Fruit fly (Drosophila melanogaster) whole organism, embryonic: ENCODE results near the gene Jarid2.

Source experiments
- Abd-B ChIP-seq: fragments of 200-800 bp; sonication (Bioruptor generic); optimal IDR thresholded peaks from 2 replicates; lab custom pipeline; 2018; ENCODE audit warnings: missing biosample characterization, mild to moderate bottlenecking, missing genetic modification characterization, moderate library complexity
- Asciz ChIP-seq: fragments of 200-800 bp; sonication (Bioruptor generic); optimal IDR thresholded peaks from 2 replicates; lab custom pipeline; 2017; ENCODE audit warnings: missing biosample characterization, mild to moderate bottlenecking, missing genetic modification characterization, missing genetic modification reagents
- Atf3 ChIP-seq: fragments of 200-800 bp; sonication (Bioruptor generic); optimal IDR thresholded peaks from 3 replicates; lab custom pipeline; 2016; ENCODE audit warnings: missing biosample characterization, missing genetic modification characterization
- CG1024 ChIP-seq: fragments of 200-800 bp; sonication (Bioruptor generic); IDR thresholded peaks from 2 replicates; pipeline ENCODE4 v1.3.6; 2022; ENCODE audit warnings: missing biosample characterization, missing genetic modification characterization
- CG10267 ChIP-seq: fragments of 200-800 bp; sonication (Bioruptor generic); optimal IDR thresholded peaks from 2 replicates; lab custom pipeline; 2018; ENCODE audit warnings: missing biosample characterization, mild to moderate bottlenecking, missing genetic modification characterization, moderate library complexity
- CG11456 ChIP-seq: fragments of 200-800 bp; sonication (Bioruptor generic); IDR thresholded peaks from 3 replicates; pipeline ENCODE4 v1.3.6; 2022; ENCODE audit warnings: missing biosample characterization, missing genetic modification characterization
- CG11723 ChIP-seq: fragments of 200-800 bp; sonication (Bioruptor generic); optimal IDR thresholded peaks from 2 replicates; lab custom pipeline; 2017; ENCODE audit warnings: missing biosample characterization, mild to moderate bottlenecking, missing genetic modification characterization
- CG13296 ChIP-seq: fragments of 200-800 bp; sonication (Bioruptor generic); optimal IDR thresholded peaks from 3 replicates; lab custom pipeline; 2018; ENCODE audit warnings: missing biosample characterization, mild to moderate bottlenecking, missing genetic modification characterization
- CG13775 ChIP-seq: fragments of 200-800 bp; sonication (Bioruptor generic); optimal IDR thresholded peaks from 3 replicates; lab custom pipeline; 2017; ENCODE audit warnings: missing biosample characterization, mild to moderate bottlenecking, missing genetic modification characterization
- CG2875 ChIP-seq: fragments of 200-800 bp; sonication (Bioruptor generic); optimal IDR thresholded peaks from 2 replicates; lab custom pipeline; 2017; ENCODE audit warnings: missing biosample characterization, mild to moderate bottlenecking, missing genetic modification characterization, missing genetic modification reagents
- CG30020 ChIP-seq: fragments of 200-800 bp; optimal IDR thresholded peaks from 2 replicates; lab custom pipeline; 2019; ENCODE audit warnings: missing biosample characterization, mild to moderate bottlenecking, missing genetic modification characterization, moderate library complexity
- CG31224 ChIP-seq: fragments of 200-800 bp; sonication (Bioruptor generic); IDR thresholded peaks from 2 replicates; pipeline ENCODE4 v1.3.6; 2022; ENCODE audit warnings: missing biosample characterization, missing genetic modification characterization
- CG3281 ChIP-seq: fragments of 200-800 bp; sonication (Bioruptor generic); optimal IDR thresholded peaks from 3 replicates; lab custom pipeline; 2017; ENCODE audit warnings: missing biosample characterization, mild to moderate bottlenecking, missing genetic modification characterization
- CG5953 ChIP-seq: fragments of 200-800 bp; sonication (Bioruptor generic); IDR thresholded peaks from 2 replicates; pipeline ENCODE4 v1.3.6; 2022; ENCODE audit warnings: missing biosample characterization, missing genetic modification characterization
- CG6683 ChIP-seq: fragments of 200-800 bp; sonication (Bioruptor generic); optimal IDR thresholded peaks from 2 replicates; lab custom pipeline; 2017; ENCODE audit warnings: missing biosample characterization, mild to moderate bottlenecking, missing genetic modification characterization, missing genetic modification reagents
- CG9727 ChIP-seq: fragments of 200-800 bp; sonication (Bioruptor generic); optimal IDR thresholded peaks from 3 replicates; lab custom pipeline; 2017; ENCODE audit warnings: missing biosample characterization, mild to moderate bottlenecking, missing genetic modification characterization
- Fer1 ChIP-seq: fragments of 200-800 bp; sonication (Bioruptor generic); optimal IDR thresholded peaks from 2 replicates; lab custom pipeline; 2017; ENCODE audit warnings: missing biosample characterization, mild to moderate bottlenecking, missing genetic modification characterization
- H15 ChIP-seq: fragments of 200-800 bp; sonication (Bioruptor generic); IDR thresholded peaks from 3 replicates; pipeline ENCODE4 v1.3.6; 2022; ENCODE audit warnings: missing biosample characterization, missing genetic modification characterization
- Hey ChIP-seq: fragments of 200-800 bp; sonication (Bioruptor generic); optimal IDR thresholded peaks from 3 replicates; lab custom pipeline; 2018; ENCODE audit warnings: missing biosample characterization, mild to moderate bottlenecking, missing genetic modification characterization
- Lim3 ChIP-seq: fragments of 200-800 bp; sonication (Bioruptor generic); IDR thresholded peaks from 2 replicates; pipeline ENCODE4 v1.3.6; 2022; ENCODE audit warnings: missing biosample characterization, missing genetic modification characterization
- MBD-R2 ChIP-seq: fragments of 200-800 bp; sonication (Bioruptor generic); IDR thresholded peaks from 2 replicates; pipeline ENCODE4 v1.3.6; 2022; ENCODE audit warnings: missing biosample characterization, missing genetic modification characterization
- NC2β ChIP-seq: fragments of 200-800 bp; sonication (Bioruptor generic); optimal IDR thresholded peaks from 2 replicates; lab custom pipeline; 2016; ENCODE audit warnings: missing biosample characterization, missing genetic modification characterization
- Sox102F ChIP-seq: fragments of 200-800 bp; sonication (Bioruptor generic); optimal IDR thresholded peaks from 2 replicates; lab custom pipeline; 2018; ENCODE audit warnings: missing biosample characterization, mild to moderate bottlenecking, missing genetic modification characterization, moderate library complexity
- Spps ChIP-seq: fragments of 200-800 bp; sonication (Bioruptor generic); optimal IDR thresholded peaks from 2 replicates; lab custom pipeline; 2018; ENCODE audit warnings: missing biosample characterization, mild to moderate bottlenecking, missing genetic modification characterization
- ap ChIP-seq: fragments of 200-800 bp; sonication (Bioruptor generic); IDR thresholded peaks from 2 replicates; pipeline ENCODE4 v1.3.6; 2022; ENCODE audit warnings: missing biosample characterization, missing genetic modification characterization
- bbx ChIP-seq: fragments of 200-800 bp; sonication (Bioruptor generic); IDR thresholded peaks from 2 replicates; pipeline ENCODE4 v1.3.6; 2022; ENCODE audit warnings: missing biosample characterization, missing genetic modification characterization; ENCODE audit not compliant: partially characterized antibody
- bsh ChIP-seq, 2 experiments: fragments of 200-800 bp; sonication (Bioruptor generic); optimal IDR thresholded peaks; 2 replicates each; lab custom pipeline; 2017 to 2018; ENCODE audit warnings: mild to moderate bottlenecking in 2 of 2, missing biosample characterization in 2 of 2, missing genetic modification characterization in 2 of 2, moderate library complexity in 1 of 2
- cato ChIP-seq: fragments of 200-800 bp; sonication (Bioruptor generic); optimal IDR thresholded peaks from 2 replicates; lab custom pipeline; 2016; ENCODE audit warnings: missing biosample characterization, missing genetic modification characterization, borderline replicate concordance
- croc ChIP-seq: fragments of 200-800 bp; sonication (Bioruptor generic); conservative IDR thresholded peaks from 3 replicates; pipeline ENCODE4 v1.3.6; 2022; ENCODE audit warnings: missing biosample characterization, missing genetic modification characterization
- danr ChIP-seq: fragments of 200-800 bp; sonication (Bioruptor generic); IDR thresholded peaks from 2 replicates; pipeline ENCODE4 v1.3.6; 2022; ENCODE audit warnings: missing biosample characterization, missing genetic modification characterization
- dpn ChIP-seq, 2 experiments: fragments of 200-800 bp; sonication (Bioruptor generic); optimal IDR thresholded peaks; 3 replicates each; lab custom pipeline; 2016; ENCODE audit warnings: missing biosample characterization in 2 of 2, missing genetic modification characterization in 2 of 2
- dysf ChIP-seq: fragments of 200-800 bp; sonication (Bioruptor generic); IDR thresholded peaks from 3 replicates; pipeline ENCODE4 v1.3.6; 2022; ENCODE audit warnings: missing biosample characterization, missing genetic modification characterization
- ewg ChIP-seq: fragments of 200-800 bp; sonication (Bioruptor generic); optimal IDR thresholded peaks from 3 replicates; lab custom pipeline; 2017; ENCODE audit warnings: mild to moderate bottlenecking, missing biosample characterization, missing genetic modification reagents, missing genetic modification characterization
- fd3F ChIP-seq: fragments of 200-800 bp; sonication (Bioruptor generic); optimal IDR thresholded peaks from 2 replicates; lab custom pipeline; 2018; ENCODE audit warnings: missing biosample characterization, mild to moderate bottlenecking, missing genetic modification characterization, moderate library complexity
- gem ChIP-seq: fragments of 200-800 bp; sonication (Bioruptor generic); optimal IDR thresholded peaks from 2 replicates; lab custom pipeline; 2019; ENCODE audit warnings: missing biosample characterization, mild to moderate bottlenecking, missing genetic modification characterization, moderate library complexity
- gsb ChIP-seq: fragments of 200-800 bp; sonication (Bioruptor generic); IDR thresholded peaks from 2 replicates; pipeline ENCODE4 v1.3.6; 2022; ENCODE audit warnings: missing biosample characterization, missing genetic modification characterization
- her ChIP-seq: fragments of 200-800 bp; sonication (Bioruptor generic); optimal IDR thresholded peaks from 2 replicates; lab custom pipeline; 2016; ENCODE audit warnings: missing biosample characterization, missing genetic modification characterization
- hkb ChIP-seq, 2 experiments: fragments of 200-800 bp in 1 of 2; fragments of >200 bp in 1 of 2; sonication (Bioruptor generic) in 1 of 2; IDR thresholded peaks in 1 of 2; optimal IDR thresholded peaks in 1 of 2; 2 replicates each; pipeline versions ENCODE4 v1.3.6 to Lab custom; 2017 to 2022; ENCODE audit warnings: missing biosample characterization in 1 of 2, missing genetic modification characterization in 1 of 2
- hth ChIP-seq: fragments of >200 bp; optimal IDR thresholded peaks from 2 replicates; lab custom pipeline; 2017; ENCODE audit warnings: inconsistent platforms
- kay ChIP-seq: fragments of 200-800 bp; sonication (Bioruptor generic); optimal IDR thresholded peaks from 2 replicates; lab custom pipeline; 2016; ENCODE audit warnings: missing biosample characterization, missing genetic modification characterization
- lbe ChIP-seq: fragments of 200-800 bp; sonication (Bioruptor generic); optimal IDR thresholded peaks from 2 replicates; lab custom pipeline; 2016; ENCODE audit warnings: missing biosample characterization, mild to moderate bottlenecking, missing genetic modification characterization
- lilli ChIP-seq: fragments of 200-800 bp; sonication (Bioruptor generic); optimal IDR thresholded peaks from 3 replicates; lab custom pipeline; 2016; ENCODE audit warnings: missing biosample characterization, missing genetic modification characterization
- luna ChIP-seq: fragments of 200-800 bp; sonication (Bioruptor generic); optimal IDR thresholded peaks from 2 replicates; lab custom pipeline; 2016; ENCODE audit warnings: missing biosample characterization, missing genetic modification characterization
- maf-S ChIP-seq: fragments of 200-800 bp; sonication (Bioruptor generic); optimal IDR thresholded peaks from 2 replicates; lab custom pipeline; 2016; ENCODE audit warnings: missing biosample characterization, missing genetic modification characterization
- nerfin-2 ChIP-seq: fragments of 200-800 bp; sonication (Bioruptor generic); IDR thresholded peaks from 2 replicates; pipeline ENCODE4 v1.3.6; 2022; ENCODE audit warnings: missing biosample characterization, missing genetic modification characterization; ENCODE audit not compliant: partially characterized antibody
- pan ChIP-seq, 4 experiments: fragments of >200 bp in 3 of 4; fragments of 200-800 bp in 1 of 4; sonication (Bioruptor generic) in 1 of 4; optimal IDR thresholded peaks in 3 of 4; IDR thresholded peaks in 1 of 4; 2 replicates each; pipeline versions ENCODE4 v1.3.6 to Lab custom; 2017 to 2022; ENCODE audit warnings: missing biosample characterization in 2 of 4, missing genetic modification characterization in 2 of 4, mixed read lengths in 1 of 4
- pfk ChIP-seq: fragments of 200-800 bp; sonication (Bioruptor generic); optimal IDR thresholded peaks from 2 replicates; lab custom pipeline; 2018; ENCODE audit warnings: missing biosample characterization, mild to moderate bottlenecking, missing genetic modification characterization, moderate library complexity
- rib ChIP-seq: fragments of 200-800 bp; sonication (Bioruptor generic); IDR thresholded peaks from 2 replicates; pipeline ENCODE4 v1.3.6; 2022; ENCODE audit warnings: missing biosample characterization, missing genetic modification characterization
- tap ChIP-seq: fragments of 200-800 bp; optimal IDR thresholded peaks from 3 replicates; lab custom pipeline; 2019; ENCODE audit warnings: missing biosample characterization, mild to moderate bottlenecking, missing genetic modification characterization, moderate library complexity

Gene Jarid2

dm6 chr3L:9446731-9447238, 30.1 kb upstream of the Jarid2 start, which contains the start of gene CG3529 (continued):
- no peak for TF ChIP-seq CG13296 (GFP tag; lab: Kevin White, UChicago)
- TF ChIP-seq gem (tag; lab: Kevin White, UChicago), result peak; percentile 36
- peak; percentile 16 for TF ChIP-seq pfk (GFP tag; lab: Kevin White, UChicago)
- TF ChIP-seq Abd-B (GFP tag; lab: Kevin White, UChicago), result no peak
- TF ChIP-seq CG11456 (GFP tag; lab: Robert Waterston, UW), result no peak
- no peak for TF ChIP-seq cato (GFP tag; lab: Kevin White, UChicago)
- peak; percentile 44 for TF ChIP-seq NC2β
- no peak for TF ChIP-seq CG31224 (GFP tag; lab: Robert Waterston, UW)
- peak; percentile 31 for TF ChIP-seq CG30020 (tag; lab: Kevin White, UChicago)
- TF ChIP-seq her (GFP tag; lab: Kevin White, UChicago), result peak; percentile 78
- TF ChIP-seq fd3F, result no peak
- TF ChIP-seq dpn (GFP tag; optimal IDR thresholded peaks at IDR 0.05; lab: Kevin White, UChicago), result peak in 1 of 2 experiments; percentile 27
- peak; percentile 21 for TF ChIP-seq lilli (GFP tag; lab: Kevin White, UChicago)
- TF ChIP-seq dysf (GFP tag; lab: Robert Waterston, UW), result no peak
- no peak for TF ChIP-seq CG6683 (GFP tag; lab: Kevin White, UChicago)
- no peak for TF ChIP-seq croc (GFP tag; lab: Robert Waterston, UW)
- peak; percentile 21 for TF ChIP-seq Sox102F (GFP tag; lab: Kevin White, UChicago)
- no peak for TF ChIP-seq hth (lab: Kevin White, UChicago)
- no peak for TF ChIP-seq pan (optimal IDR thresholded peaks at IDR 0.05; lab: Kevin White, UChicago)
- no peak for TF ChIP-seq pan (GFP tag; optimal IDR thresholded peaks at IDR 0.05 in 1 of 2, IDR thresholded peaks at IDR 0.05 in 1 of 2)
- peak; percentile 25 for TF ChIP-seq CG3281
- no peak for TF ChIP-seq luna (GFP tag; lab: Kevin White, UChicago)
- no peak for TF ChIP-seq CG13775
- 0 out of 2 replicates have a peak, but pooled peaks have one; percentile 28 for TF ChIP-seq gsb (GFP tag; lab: Robert Waterston, UW)
- TF ChIP-seq kay, result no peak
- no peak for TF ChIP-seq Lim3 (GFP tag; lab: Robert Waterston, UW)
- peak; percentile 29 for TF ChIP-seq lbe (GFP tag; lab: Kevin White, UChicago)
- TF ChIP-seq Hey (tag; lab: Kevin White, UChicago), result no peak
- TF ChIP-seq Spps (tag; lab: Kevin White, UChicago), result peak; percentile 9
- TF ChIP-seq hkb (optimal IDR thresholded peaks at IDR 0.05; lab: Kevin White, UChicago), result no peak
- TF ChIP-seq hkb (GFP tag; IDR thresholded peaks at IDR 0.05; lab: Robert Waterston, UW), result 0 out of 2 replicates have a peak, but pooled peaks have one; percentile 23
- no peak for TF ChIP-seq danr
- TF ChIP-seq tap, result no peak
- TF ChIP-seq ap (GFP tag; lab: Robert Waterston, UW), result no peak
- no peak for TF ChIP-seq CG5953 (GFP tag; lab: Robert Waterston, UW)
- TF ChIP-seq rib (GFP tag; lab: Robert Waterston, UW), result no peak
- peak; percentile 53; the same call in 1 of the 2 replicates for TF ChIP-seq MBD-R2 (GFP tag; lab: Robert Waterston, UW)
- TF ChIP-seq Atf3 (GFP tag; lab: Kevin White, UChicago), result peak; percentile 23
- TF ChIP-seq H15 (GFP tag; lab: Robert Waterston, UW), result no peak
- no peak for TF ChIP-seq CG2875
- TF ChIP-seq CG10267 (tag; lab: Kevin White, UChicago), result peak; percentile 43
- no peak for TF ChIP-seq CG1024 (GFP tag; lab: Robert Waterston, UW)
- TF ChIP-seq CG9727 (GFP tag; lab: Kevin White, UChicago), result peak; percentile 40
- TF ChIP-seq Asciz (GFP tag; lab: Kevin White, UChicago), result peak; percentile 37
- peak; percentile 13 for TF ChIP-seq CG11723 (GFP tag; lab: Kevin White, UChicago)
- peak; percentile 2 for TF ChIP-seq maf-S (GFP tag; lab: Kevin White, UChicago)
- TF ChIP-seq Fer1, result peak; percentile 62
- TF ChIP-seq bbx (GFP tag; lab: Robert Waterston, UW), result 0 out of 2 replicates have a peak, but pooled peaks have one; percentile 11
- peak; percentile 14 for TF ChIP-seq ewg (GFP tag; lab: Kevin White, UChicago)
- TF ChIP-seq nerfin-2 (GFP tag; lab: Robert Waterston, UW), result 0 out of 2 replicates have a peak, but pooled peaks have one; percentile 26
- TF ChIP-seq bsh (GFP tag; optimal IDR thresholded peaks at IDR 0.05; lab: Kevin White, UChicago), result no peak
